Fruit fly (Drosophila melanogaster) whole organism, embryonic: ENCODE measurements around the gene CG34125.
A peak's percentile ranks its signal among the peaks of the same experiment; 100 is the strongest.

Source experiments
- Aef1 ChIP-seq: fragments of 200-800 bp; sonication (Bioruptor generic); IDR thresholded peaks from 3 replicates; pipeline ENCODE4 v1.3.6; 2022; ENCODE audit warnings: missing biosample characterization, missing genetic modification characterization
- BEAF-32 ChIP-seq: fragments of 200-800 bp; sonication (Bioruptor generic); optimal IDR thresholded peaks from 3 replicates; lab custom pipeline; 2017; ENCODE audit warnings: missing biosample characterization, missing genetic modification characterization, mild to moderate bottlenecking, moderate library complexity, missing genetic modification reagents
- CG10267 ChIP-seq: fragments of 200-800 bp; sonication (Bioruptor generic); optimal IDR thresholded peaks from 2 replicates; lab custom pipeline; 2018; ENCODE audit warnings: missing biosample characterization, mild to moderate bottlenecking, missing genetic modification characterization, moderate library complexity
- CG10462 ChIP-seq: fragments of 200-800 bp; sonication (Bioruptor generic); optimal IDR thresholded peaks from 2 replicates; lab custom pipeline; 2016; ENCODE audit warnings: missing biosample characterization, missing genetic modification characterization
- CG12769 ChIP-seq: fragments of 200-800 bp; sonication (Bioruptor generic); optimal IDR thresholded peaks from 2 replicates; lab custom pipeline; 2019; ENCODE audit warnings: missing biosample characterization, mild to moderate bottlenecking, missing genetic modification characterization, moderate library complexity
- CG14441 ChIP-seq: fragments of 200-800 bp; sonication (Bioruptor generic); IDR thresholded peaks from 2 replicates; pipeline ENCODE4 v1.3.6; 2022; ENCODE audit warnings: missing biosample characterization, missing genetic modification characterization
- CG14710 ChIP-seq: fragments of 200-800 bp; sonication (Bioruptor generic); optimal IDR thresholded peaks from 3 replicates; lab custom pipeline; 2019; ENCODE audit warnings: missing biosample characterization, mild to moderate bottlenecking, missing genetic modification characterization, moderate library complexity
- CG14965 ChIP-seq: fragments of 200-800 bp; sonication (Bioruptor generic); optimal IDR thresholded peaks from 2 replicates; lab custom pipeline; 2016; ENCODE audit warnings: missing biosample characterization, missing genetic modification characterization, borderline replicate concordance
- CG1603 ChIP-seq: fragments of 200-800 bp; sonication (Bioruptor generic); optimal IDR thresholded peaks from 2 replicates; lab custom pipeline; 2019; ENCODE audit warnings: missing biosample characterization, mild to moderate bottlenecking, missing genetic modification characterization, moderate library complexity
- CG17385 ChIP-seq: fragments of 200-800 bp; sonication (Bioruptor generic); optimal IDR thresholded peaks from 3 replicates; lab custom pipeline; 2018; ENCODE audit warnings: missing biosample characterization, mild to moderate bottlenecking, missing genetic modification characterization
- CG2678 ChIP-seq: fragments of 200-800 bp; sonication (Bioruptor generic); optimal IDR thresholded peaks from 3 replicates; lab custom pipeline; 2019; ENCODE audit warnings: missing biosample characterization, mild to moderate bottlenecking, missing genetic modification characterization, moderate library complexity
- CG2712 ChIP-seq: fragments of 200-800 bp; optimal IDR thresholded peaks from 3 replicates; lab custom pipeline; 2019; ENCODE audit warnings: missing biosample characterization, mild to moderate bottlenecking, missing genetic modification characterization, moderate library complexity
- CG30431 ChIP-seq: fragments of 200-800 bp; sonication (Bioruptor generic); optimal IDR thresholded peaks from 2 replicates; lab custom pipeline; 2017; ENCODE audit warnings: missing biosample characterization, missing genetic modification characterization
- CG32772 ChIP-seq: fragments of 200-800 bp; sonication (Bioruptor generic); IDR thresholded peaks from 2 replicates; pipeline ENCODE4 v1.3.6; 2022; ENCODE audit warnings: missing biosample characterization, missing genetic modification characterization
- CG33557 ChIP-seq: fragments of 200-800 bp; sonication (Bioruptor generic); optimal IDR thresholded peaks from 2 replicates; lab custom pipeline; 2019; ENCODE audit warnings: missing biosample characterization, mild to moderate bottlenecking, missing genetic modification characterization, moderate library complexity
- CG3407 ChIP-seq: fragments of 200-800 bp; sonication (Bioruptor generic); optimal IDR thresholded peaks from 2 replicates; lab custom pipeline; 2018; ENCODE audit warnings: missing biosample characterization, mild to moderate bottlenecking, missing genetic modification characterization
- CG4360 ChIP-seq: fragments of 200-800 bp; sonication (Bioruptor generic); IDR thresholded peaks from 2 replicates; pipeline ENCODE4 v1.3.6; 2022; ENCODE audit warnings: missing biosample characterization, missing genetic modification characterization
- CG6683 ChIP-seq: fragments of 200-800 bp; sonication (Bioruptor generic); optimal IDR thresholded peaks from 2 replicates; lab custom pipeline; 2017; ENCODE audit warnings: missing biosample characterization, mild to moderate bottlenecking, missing genetic modification characterization, missing genetic modification reagents
- CG8944 ChIP-seq: fragments of 200-800 bp; sonication (Bioruptor generic); optimal IDR thresholded peaks from 3 replicates; lab custom pipeline; 2016; ENCODE audit warnings: missing biosample characterization, missing genetic modification characterization
- CTCF ChIP-seq: fragments of 200-800 bp; sonication (Bioruptor generic); optimal IDR thresholded peaks from 2 replicates; lab custom pipeline; 2017; ENCODE audit warnings: missing biosample characterization, mild to moderate bottlenecking, missing genetic modification characterization, moderate library complexity
- Dad ChIP-seq: fragments of 200-800 bp; sonication (Bioruptor generic); optimal IDR thresholded peaks from 3 replicates; lab custom pipeline; 2016; ENCODE audit warnings: missing biosample characterization, missing genetic modification characterization
- Fer2 ChIP-seq: fragments of 200-800 bp; sonication (Bioruptor generic); optimal IDR thresholded peaks from 2 replicates; lab custom pipeline; 2018; ENCODE audit warnings: missing biosample characterization, mild to moderate bottlenecking, missing genetic modification characterization, moderate library complexity
- GATAe ChIP-seq: fragments of 200-800 bp; sonication (Bioruptor generic); conservative IDR thresholded peaks from 2 replicates; pipeline ENCODE4 v1.3.6; 2022; ENCODE audit warnings: missing biosample characterization, missing genetic modification characterization
- Hsf ChIP-seq: fragments of 200-800 bp; sonication (Bioruptor generic); optimal IDR thresholded peaks from 3 replicates; lab custom pipeline; 2016; ENCODE audit warnings: missing biosample characterization, missing genetic modification characterization
- MBD-R2 ChIP-seq: fragments of 200-800 bp; sonication (Bioruptor generic); IDR thresholded peaks from 2 replicates; pipeline ENCODE4 v1.3.6; 2022; ENCODE audit warnings: missing biosample characterization, missing genetic modification characterization
- Mad ChIP-seq: fragments of 200-800 bp; sonication (Bioruptor generic); optimal IDR thresholded peaks from 2 replicates; lab custom pipeline; 2016; ENCODE audit warnings: missing biosample characterization, missing genetic modification characterization
- Neu2 ChIP-seq: fragments of 200-800 bp; sonication (Bioruptor generic); optimal IDR thresholded peaks from 3 replicates; lab custom pipeline; 2016; ENCODE audit warnings: missing biosample characterization, missing genetic modification characterization, borderline replicate concordance
- Pdp1 ChIP-seq, 2 experiments: fragments of 200-800 bp; sonication (Bioruptor generic); optimal IDR thresholded peaks; 3 replicates each; lab custom pipeline; 2016; ENCODE audit warnings: missing biosample characterization in 2 of 2, missing genetic modification characterization in 2 of 2, mild to moderate bottlenecking in 1 of 2, moderate library complexity in 1 of 2
- ac ChIP-seq: fragments of 200-800 bp; sonication (Bioruptor generic); optimal IDR thresholded peaks from 3 replicates; lab custom pipeline; 2017; ENCODE audit warnings: missing biosample characterization, mild to moderate bottlenecking, missing genetic modification characterization
- ase ChIP-seq: fragments of 200-800 bp; sonication (Bioruptor generic); IDR thresholded peaks from 3 replicates; pipeline ENCODE4 v1.3.6; 2022; ENCODE audit warnings: missing biosample characterization, missing genetic modification characterization
- az2 ChIP-seq: fragments of 200-800 bp; sonication (Bioruptor generic); optimal IDR thresholded peaks from 3 replicates; lab custom pipeline; 2016; ENCODE audit warnings: missing biosample characterization, missing genetic modification characterization
- bsh ChIP-seq, 2 experiments: fragments of 200-800 bp; sonication (Bioruptor generic); optimal IDR thresholded peaks; 2 replicates each; lab custom pipeline; 2017 to 2018; ENCODE audit warnings: mild to moderate bottlenecking in 2 of 2, missing biosample characterization in 2 of 2, missing genetic modification characterization in 2 of 2, moderate library complexity in 1 of 2
- btn ChIP-seq: fragments of 200-800 bp; sonication (Bioruptor generic); optimal IDR thresholded peaks from 2 replicates; lab custom pipeline; 2016; ENCODE audit warnings: missing biosample characterization, missing genetic modification characterization
- crc ChIP-seq: fragments of 200-800 bp; sonication (Bioruptor generic); optimal IDR thresholded peaks from 2 replicates; lab custom pipeline; 2016; ENCODE audit warnings: missing biosample characterization, missing genetic modification characterization
- cwo ChIP-seq: fragments of 200-800 bp; sonication (Bioruptor generic); optimal IDR thresholded peaks from 3 replicates; lab custom pipeline; 2017; ENCODE audit warnings: missing biosample characterization, missing genetic modification characterization, mild to moderate bottlenecking, moderate library complexity, missing genetic modification reagents
- dimm ChIP-seq: fragments of 200-800 bp; sonication (Bioruptor generic); IDR thresholded peaks from 2 replicates; pipeline ENCODE4 v1.3.6; 2022; ENCODE audit warnings: missing biosample characterization, missing genetic modification characterization
- eve ChIP-seq, 2 experiments: fragments of >200 bp; optimal IDR thresholded peaks; 2 replicates each; lab custom pipeline; 2017; ENCODE audit warnings: missing biosample characterization in 2 of 2, missing genetic modification characterization in 2 of 2
- gcm ChIP-seq: fragments of 200-800 bp; sonication (Bioruptor generic); optimal IDR thresholded peaks from 2 replicates; lab custom pipeline; 2019; ENCODE audit warnings: missing biosample characterization, mild to moderate bottlenecking, missing genetic modification characterization, moderate library complexity
- ham ChIP-seq: fragments of 200-800 bp; sonication (Bioruptor generic); IDR thresholded peaks from 2 replicates; pipeline ENCODE4 v1.3.6; 2022; ENCODE audit warnings: missing biosample characterization, missing genetic modification characterization
- jigr1 ChIP-seq: fragments of 200-800 bp; sonication (Bioruptor generic); IDR thresholded peaks from 3 replicates; pipeline ENCODE4 v1.3.6; 2022; ENCODE audit warnings: missing biosample characterization, missing genetic modification characterization
- ken ChIP-seq: fragments of 200-800 bp; sonication (Bioruptor generic); IDR thresholded peaks from 3 replicates; pipeline ENCODE4 v1.3.6; 2022; ENCODE audit warnings: missing biosample characterization, missing genetic modification characterization
- lola ChIP-seq, 3 experiments: fragments of >200 bp in 2 of 3; fragments of 200-800 bp in 1 of 3; sonication (Bioruptor generic) in 1 of 3; optimal IDR thresholded peaks; 2 replicates each; lab custom pipeline; 2017 to 2019; ENCODE audit warnings: missing biosample characterization in 3 of 3, missing genetic modification characterization in 3 of 3, mild to moderate bottlenecking in 1 of 3, moderate library complexity in 1 of 3
- peb ChIP-seq: fragments of 200-800 bp; sonication (Bioruptor generic); IDR thresholded peaks from 2 replicates; pipeline ENCODE4 v1.3.6; 2022; ENCODE audit warnings: missing biosample characterization, missing genetic modification characterization
- pnt ChIP-seq: fragments of 200-800 bp; sonication (Bioruptor generic); optimal IDR thresholded peaks from 3 replicates; lab custom pipeline; 2016; ENCODE audit warnings: missing biosample characterization, missing genetic modification characterization
- pzg ChIP-seq: fragments of 200-800 bp; sonication (Bioruptor generic); optimal IDR thresholded peaks from 3 replicates; lab custom pipeline; 2018; ENCODE audit warnings: missing biosample characterization, mild to moderate bottlenecking, missing genetic modification characterization, moderate library complexity
- ro ChIP-seq: fragments of 200-800 bp; sonication (Bioruptor generic); IDR thresholded peaks from 2 replicates; pipeline ENCODE4 v1.3.6; 2022; ENCODE audit warnings: missing biosample characterization, missing genetic modification characterization
- seq ChIP-seq: fragments of 200-800 bp; sonication (Bioruptor generic); IDR thresholded peaks from 2 replicates; pipeline ENCODE4 v1.3.6; 2022; ENCODE audit warnings: missing biosample characterization, missing genetic modification characterization
- vvl ChIP-seq: fragments of 200-800 bp; sonication (Bioruptor generic); IDR thresholded peaks from 2 replicates; pipeline ENCODE4 v1.3.6; 2022; ENCODE audit warnings: missing biosample characterization, missing genetic modification characterization
- zfh1 ChIP-seq: fragments of 200-800 bp; sonication (Bioruptor generic); IDR thresholded peaks from 3 replicates; pipeline ENCODE4 v1.3.6; 2022; ENCODE audit warnings: missing biosample characterization, missing genetic modification characterization

Gene CG34125

dm6 chr2L:4997401-4998259, 32.2 kb downstream of the CG34125 start (continued):
- TF ChIP-seq ro (GFP tag; lab: Robert Waterston, UW) (peak; percentile 99), CG30431 (GFP tag; lab: Kevin White, UChicago) (peak; percentile 99), Neu2 (GFP tag; lab: Kevin White, UChicago) (peak; percentile 94), pzg (GFP tag; lab: Kevin White, UChicago) (peak; percentile 41), bsh (GFP tag; optimal IDR thresholded peaks at IDR 0.05; lab: Kevin White, UChicago) (peak; percentile 98 to 99), CG10267 (tag; lab: Kevin White, UChicago) (peak; percentile 96), CG14965 (peak; percentile 92), dimm (peak; percentile 98), Fer2 (tag; lab: Kevin White, UChicago) (peak; percentile 96), ham (GFP tag; lab: Robert Waterston, UW) (no peak; the same call in 1 of the 2 replicates), CG32772 (GFP tag; lab: Robert Waterston, UW) (peak; percentile 99), Hsf (GFP tag; lab: Kevin White, UChicago) (peak; percentile 99), CG2678 (peak; percentile 99), BEAF-32 (GFP tag; lab: Kevin White, UChicago) (peak; percentile 24), pnt (GFP tag; lab: Kevin White, UChicago) (peak; percentile 99), CG8944 (GFP tag; lab: Kevin White, UChicago) (peak; percentile 99), crc (peak; percentile 99), seq (peak; percentile 99), btn (peak; percentile 99), gcm (GFP tag; lab: Kevin White, UChicago) (peak; percentile 99), Mad (GFP tag; lab: Kevin White, UChicago) (peak; percentile 98), eve (GFP tag; optimal IDR thresholded peaks at IDR 0.05; lab: Kevin White, UChicago) (peak; percentile 40 to 97), CG14441 (GFP tag; lab: Robert Waterston, UW) (peak; percentile 99), CG14710 (tag; lab: Kevin White, UChicago) (peak; percentile 98), CG2712 (tag; lab: Kevin White, UChicago) (peak; percentile 99), Pdp1 (GFP tag; optimal IDR thresholded peaks at IDR 0.05; lab: Kevin White, UChicago) (peak; percentile 98 to 99), ase (GFP tag; lab: Robert Waterston, UW) (peak; percentile 100), peb (peak; percentile 99), CG33557 (GFP tag; lab: Kevin White, UChicago) (peak; percentile 98), GATAe (GFP tag; lab: Robert Waterston, UW) (peak; percentile 96), ac (GFP tag; lab: Kevin White, UChicago) (peak; percentile 97), CG3407 (GFP tag; lab: Kevin White, UChicago) (peak; percentile 98), ken (GFP tag; lab: Robert Waterston, UW) (peak; percentile 99), CG12769 (peak; percentile 99), CG10462 (GFP tag; lab: Kevin White, UChicago) (peak; percentile 98), MBD-R2 (peak; percentile 99), CG17385 (peak; percentile 96), CTCF (GFP tag; lab: Kevin White, UChicago) (peak; percentile 72), CG4360 (GFP tag; lab: Robert Waterston, UW) (peak; percentile 92), vvl (GFP tag; lab: Robert Waterston, UW) (peak; percentile 100), lola (GFP tag; optimal IDR thresholded peaks at IDR 0.05; lab: Kevin White, UChicago) (peak in 1 of 3 experiments; percentile 98), az2 (GFP tag; lab: Kevin White, UChicago) (peak; percentile 99), zfh1 (GFP tag; lab: Robert Waterston, UW) (peak; percentile 100), CG1603 (tag; lab: Kevin White, UChicago) (peak; percentile 99), cwo (GFP tag; lab: Kevin White, UChicago) (peak; percentile 97), Dad (GFP tag; lab: Kevin White, UChicago) (peak; percentile 99), Aef1 (GFP tag; lab: Robert Waterston, UW) (peak; percentile 99), jigr1 (GFP tag; lab: Robert Waterston, UW) (peak; percentile 99), CG6683 (GFP tag; lab: Kevin White, UChicago) (peak; percentile 97)
